Worm (Caenorhabditis elegans) whole organism, young adult: ENCODE measurements around the gene C25H3.3.

Experiments
- B0019.2 ChIP-seq: fragments of 200-800 bp; sonication (Bioruptor generic); conservative IDR thresholded peaks from 2 replicates; pipeline ENCODE4 v1.3.6; 2022; ENCODE audit warnings: missing genetic modification reagents, missing genetic modification characterization, missing compliant biosample characterization
- B0261.1 ChIP-seq: sonication (generic microtip); optimal IDR thresholded peaks from 2 replicates; lab custom pipeline; 2016; ENCODE audit warnings: mild to moderate bottlenecking, missing genetic modification characterization, moderate library complexity, missing compliant biosample characterization
- F33H1.4 ChIP-seq: fragments of 200-800 bp; sonication (Bioruptor generic); IDR thresholded peaks from 2 replicates; pipeline ENCODE4 v1.3.6; 2022; ENCODE audit warnings: missing genetic modification reagents, missing genetic modification characterization, missing compliant biosample characterization
- F39B2.1 ChIP-seq: fragments of 200-800 bp; sonication (Bioruptor generic); IDR thresholded peaks from 2 replicates; pipeline ENCODE4 v1.3.6; 2022; ENCODE audit warnings: missing genetic modification reagents, missing genetic modification characterization, missing compliant biosample characterization
- F57A8.1 ChIP-seq: fragments of 200-800 bp; sonication (Bioruptor generic); optimal IDR thresholded peaks from 2 replicates; lab custom pipeline; 2018; ENCODE audit warnings: mild to moderate bottlenecking, missing genetic modification characterization, moderate library complexity, missing compliant biosample characterization
- K11D2.4 ChIP-seq: fragments of 200-800 bp; sonication (Bioruptor generic); IDR thresholded peaks from 2 replicates; pipeline ENCODE4 v1.3.6; 2022; ENCODE audit warnings: missing genetic modification reagents, missing genetic modification characterization, missing compliant biosample characterization
- K12H6.12 ChIP-seq: fragments of 200-800 bp; sonication (Bioruptor generic); optimal IDR thresholded peaks from 2 replicates; lab custom pipeline; 2018; ENCODE audit warnings: mild to moderate bottlenecking, missing genetic modification characterization, missing compliant biosample characterization
- Y56A3A.18 ChIP-seq: fragments of 200-800 bp; sonication (Bioruptor generic); IDR thresholded peaks from 2 replicates; pipeline ENCODE4 v1.3.6; 2022; ENCODE audit warnings: missing genetic modification reagents, missing genetic modification characterization, missing compliant biosample characterization
- Y67H2A.10 ChIP-seq: fragments of 200-800 bp; sonication (Bioruptor generic); conservative IDR thresholded peaks from 2 replicates; pipeline ENCODE4 v1.3.6; 2022; ENCODE audit warnings: missing genetic modification reagents, missing genetic modification characterization, missing compliant biosample characterization
- ama-1 ChIP-seq, 3 experiments: fragments of 150-350 bp in 1 of 3; sonication (generic microtip) in 2 of 3; optimal IDR thresholded peaks; 2 replicates each; lab custom pipeline; 2014 to 2018; ENCODE audit warnings: missing biosample characterization in 2 of 3, missing genetic modification characterization in 2 of 3, missing genetic modification reagents in 2 of 3
- athp-1 ChIP-seq: sonication (generic microtip); optimal IDR thresholded peaks from 2 replicates; lab custom pipeline; 2017; ENCODE audit warnings: mild to moderate bottlenecking, missing genetic modification characterization, missing compliant biosample characterization
- attf-3 ChIP-seq: fragments of 200-800 bp; sonication (Bioruptor generic); conservative IDR thresholded peaks from 2 replicates; pipeline ENCODE4 v1.3.6; 2022; ENCODE audit warnings: missing genetic modification reagents, missing genetic modification characterization, missing compliant biosample characterization
- attf-5 ChIP-seq: fragments of 200-800 bp; sonication (Bioruptor generic); optimal IDR thresholded peaks from 2 replicates; lab custom pipeline; 2018; ENCODE audit warnings: mild to moderate bottlenecking, missing genetic modification characterization, missing compliant biosample characterization
- bed-1 ChIP-seq: fragments of 200-800 bp; sonication (Bioruptor generic); IDR thresholded peaks from 2 replicates; pipeline ENCODE4 v1.3.6; 2022; ENCODE audit warnings: missing genetic modification reagents, missing genetic modification characterization, missing compliant biosample characterization
- ccch-3 ChIP-seq: fragments of 200-800 bp; sonication (Bioruptor generic); optimal IDR thresholded peaks from 2 replicates; lab custom pipeline; 2018; ENCODE audit warnings: mild to moderate bottlenecking, missing genetic modification characterization, missing compliant biosample characterization
- ceh-27 ChIP-seq: fragments of 200-800 bp; sonication (Bioruptor generic); optimal IDR thresholded peaks from 2 replicates; lab custom pipeline; 2018; ENCODE audit warnings: mild to moderate bottlenecking, missing genetic modification characterization, moderate library complexity, missing compliant biosample characterization
- ceh-40 ChIP-seq: fragments of 200-800 bp; sonication (Bioruptor generic); IDR thresholded peaks from 2 replicates; pipeline ENCODE4 v1.3.6; 2022; ENCODE audit warnings: missing genetic modification characterization, missing compliant biosample characterization
- ceh-91 ChIP-seq: fragments of 200-800 bp; sonication (Bioruptor generic); IDR thresholded peaks from 2 replicates; pipeline ENCODE4 v1.3.6; 2022; ENCODE audit warnings: missing genetic modification reagents, missing genetic modification characterization, missing compliant biosample characterization
- chd-7 ChIP-seq: sonication (generic microtip); optimal IDR thresholded peaks from 2 replicates; lab custom pipeline; 2016; ENCODE audit warnings: mild to moderate bottlenecking, missing genetic modification characterization, moderate library complexity, missing compliant biosample characterization
- dox-1 ChIP-seq: fragments of 200-800 bp; sonication (Bioruptor generic); IDR thresholded peaks from 2 replicates; pipeline ENCODE4 v1.3.6; 2022; ENCODE audit warnings: missing genetic modification reagents, missing genetic modification characterization, missing compliant biosample characterization
- egl-18 ChIP-seq: fragments of 200-800 bp; sonication (Bioruptor generic); IDR thresholded peaks from 2 replicates; pipeline ENCODE4 v1.3.6; 2022; ENCODE audit warnings: missing genetic modification reagents, missing genetic modification characterization, missing compliant biosample characterization
- egrh-3 ChIP-seq: fragments of 200-800 bp; sonication (Bioruptor generic); IDR thresholded peaks from 2 replicates; pipeline ENCODE4 v1.3.6; 2022; ENCODE audit warnings: missing genetic modification reagents, missing genetic modification characterization, missing compliant biosample characterization
- ets-4 ChIP-seq: fragments of 200-800 bp; sonication (Bioruptor generic); optimal IDR thresholded peaks from 2 replicates; lab custom pipeline; 2018; ENCODE audit warnings: mild to moderate bottlenecking, missing genetic modification characterization, missing compliant biosample characterization
- fkh-3 ChIP-seq: sonication (generic microtip); optimal IDR thresholded peaks from 2 replicates; lab custom pipeline; 2016; ENCODE audit warnings: mild to moderate bottlenecking, missing genetic modification characterization, missing compliant biosample characterization
- hmg-1.2 ChIP-seq: fragments of 200-800 bp; sonication (Bioruptor generic); IDR thresholded peaks from 2 replicates; pipeline ENCODE4 v1.3.6; 2022; ENCODE audit warnings: missing genetic modification reagents, missing genetic modification characterization, missing compliant biosample characterization
- hrde-1 ChIP-seq: sonication (generic microtip); optimal IDR thresholded peaks from 2 replicates; lab custom pipeline; 2016; ENCODE audit warnings: missing genetic modification characterization, mild to moderate bottlenecking, missing compliant biosample characterization, moderate library complexity, missing genotype, missing genetic modification reagents, borderline replicate concordance
- hsf-1 ChIP-seq: fragments of 200-800 bp; sonication (Bioruptor generic); IDR thresholded peaks from 2 replicates; pipeline ENCODE4 v1.3.6; 2022; ENCODE audit warnings: missing genetic modification reagents, missing genetic modification characterization, missing compliant biosample characterization
- lag-1 ChIP-seq: fragments of 200-800 bp; sonication (Bioruptor generic); IDR thresholded peaks from 2 replicates; pipeline ENCODE4 v1.3.6; 2022; ENCODE audit warnings: missing genetic modification reagents, missing genetic modification characterization, missing compliant biosample characterization
- let-526 ChIP-seq: fragments of 200-800 bp; sonication (Bioruptor generic); IDR thresholded peaks from 2 replicates; pipeline ENCODE4 v1.3.6; 2022; ENCODE audit warnings: missing genetic modification reagents, missing genetic modification characterization, missing compliant biosample characterization
- lin-26 ChIP-seq: fragments of 200-800 bp; sonication (Bioruptor generic); IDR thresholded peaks from 2 replicates; pipeline ENCODE4 v1.3.6; 2022; ENCODE audit warnings: missing genetic modification reagents, missing genetic modification characterization, missing compliant biosample characterization
- lin-35 ChIP-seq, 3 experiments: fragments of 150-350 bp in 2 of 3; sonication (generic microtip) in 1 of 3; optimal IDR thresholded peaks; 2 replicates each; lab custom pipeline; 2014 to 2018; ENCODE audit warnings: missing biosample characterization in 3 of 3, missing genetic modification characterization in 3 of 3, missing genetic modification reagents in 3 of 3
- lir-1 ChIP-seq: fragments of 200-800 bp; sonication (Bioruptor generic); conservative IDR thresholded peaks from 2 replicates; pipeline ENCODE4 v1.3.6; 2022; ENCODE audit warnings: missing genetic modification reagents, missing genetic modification characterization, missing compliant biosample characterization
- lsl-1 ChIP-seq: fragments of 200-800 bp; sonication (Bioruptor generic); optimal IDR thresholded peaks from 2 replicates; lab custom pipeline; 2018; ENCODE audit warnings: mild to moderate bottlenecking, missing genetic modification characterization, moderate library complexity, missing compliant biosample characterization
- lsy-27 ChIP-seq: sonication (generic microtip); optimal IDR thresholded peaks from 2 replicates; lab custom pipeline; 2017; ENCODE audit warnings: missing genetic modification characterization, mild to moderate bottlenecking, missing compliant biosample characterization, antibody characterized with exemption, missing genotype, borderline replicate concordance; ENCODE audit not compliant: insufficient read depth
- madf-3 ChIP-seq: fragments of 200-800 bp; sonication (Bioruptor generic); IDR thresholded peaks from 2 replicates; pipeline ENCODE4 v1.3.6; 2022; ENCODE audit warnings: missing genetic modification reagents, missing genetic modification characterization, missing compliant biosample characterization
- mcd-1 ChIP-seq: fragments of 200-800 bp; sonication (Bioruptor generic); IDR thresholded peaks from 2 replicates; pipeline ENCODE4 v1.3.6; 2022; ENCODE audit warnings: missing genetic modification reagents, missing genetic modification characterization, missing compliant biosample characterization
- nfya-1 ChIP-seq: sonication (generic microtip); optimal IDR thresholded peaks from 2 replicates; lab custom pipeline; 2017; ENCODE audit warnings: antibody characterized with exemption, missing compliant biosample characterization, missing genetic modification characterization, borderline replicate concordance; ENCODE audit not compliant: insufficient read depth
- nfyb-1 ChIP-seq: fragments of 200-800 bp; sonication (Bioruptor generic); IDR thresholded peaks from 2 replicates; pipeline ENCODE4 v1.3.6; 2022; ENCODE audit warnings: missing genetic modification reagents, missing genetic modification characterization, missing compliant biosample characterization
- nhr-90 ChIP-seq: sonication (generic microtip); optimal IDR thresholded peaks from 2 replicates; lab custom pipeline; 2016; ENCODE audit warnings: missing genotype, mild to moderate bottlenecking, missing genetic modification characterization, missing compliant biosample characterization
- pbrm-1 ChIP-seq: fragments of 200-800 bp; sonication (Bioruptor generic); IDR thresholded peaks from 2 replicates; pipeline ENCODE4 v1.3.6; 2022; ENCODE audit warnings: missing genetic modification reagents, missing genetic modification characterization, missing compliant biosample characterization
- sea-2 ChIP-seq: fragments of 200-800 bp; sonication (Bioruptor generic); IDR thresholded peaks from 2 replicates; pipeline ENCODE4 v1.3.6; 2022; ENCODE audit warnings: missing genetic modification characterization, missing compliant biosample characterization
- snpc-1.1 ChIP-seq: sonication (generic microtip); optimal IDR thresholded peaks from 2 replicates; lab custom pipeline; 2017; ENCODE audit warnings: missing genetic modification characterization, mild to moderate bottlenecking, missing compliant biosample characterization, antibody characterized with exemption, moderate library complexity, missing genotype, missing genetic modification reagents; ENCODE audit not compliant: insufficient read depth
- snpc-3.4 ChIP-seq: sonication (generic microtip); optimal IDR thresholded peaks from 2 replicates; lab custom pipeline; 2017; ENCODE audit warnings: missing genetic modification characterization, mild to moderate bottlenecking, missing compliant biosample characterization, antibody characterized with exemption, moderate library complexity, missing genotype, missing genetic modification reagents
- tbp1 ChIP-seq: fragments of 200-800 bp; sonication (Bioruptor generic); optimal IDR thresholded peaks from 2 replicates; lab custom pipeline; 2018; ENCODE audit warnings: mild to moderate bottlenecking, missing genetic modification characterization, missing compliant biosample characterization
- tbx-9 ChIP-seq: sonication (generic microtip); optimal IDR thresholded peaks from 2 replicates; lab custom pipeline; 2016; ENCODE audit warnings: borderline replicate concordance, missing genetic modification characterization, inconsistent platforms, missing compliant biosample characterization
- zfh-2 ChIP-seq: fragments of 200-800 bp; sonication (Bioruptor generic); conservative IDR thresholded peaks from 2 replicates; pipeline ENCODE4 v1.3.6; 2022; ENCODE audit warnings: missing genetic modification reagents, missing genetic modification characterization, missing compliant biosample characterization
- ztf-26 ChIP-seq: sonication (generic microtip); optimal IDR thresholded peaks from 2 replicates; lab custom pipeline; 2017; ENCODE audit warnings: missing genetic modification characterization, missing compliant biosample characterization

Gene C25H3.3

DNA sequence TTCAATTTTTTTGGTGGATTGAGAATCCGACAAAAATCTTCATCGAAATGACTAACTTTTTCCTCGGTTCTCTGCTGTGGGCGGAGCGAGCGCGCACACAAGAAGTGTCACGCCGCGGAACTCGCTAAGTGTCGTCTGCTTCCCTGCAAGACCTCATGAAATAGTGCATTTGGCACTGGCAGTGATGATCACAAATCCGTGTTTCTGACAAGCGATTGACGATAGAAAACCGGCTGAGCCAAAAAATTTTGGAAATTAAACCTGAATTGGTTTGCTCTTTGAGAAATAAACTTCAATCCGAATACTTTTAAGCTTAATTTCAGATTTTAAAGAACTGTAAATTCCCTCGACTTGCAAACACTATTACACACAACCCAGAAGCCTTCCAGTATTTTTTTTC is 7.5 kb downstream of the C25H3.3 start (continued):
- TF ChIP-seq let-526 (no peak), ccch-3 (GFP tag; lab: Kevin White, UChicago) (no peak), mcd-1 (GFP tag; lab: Robert Waterston, UW) (peak; percentile 77), F39B2.1 (GFP tag; lab: Robert Waterston, UW) (no peak), nfya-1 (tag; lab: Kevin White, UChicago) (no peak), lsy-27 (tag; lab: Kevin White, UChicago) (peak; percentile 88), dox-1 (GFP tag; lab: Robert Waterston, UW) (peak; percentile 68), Y67H2A.10 (GFP tag; lab: Robert Waterston, UW) (no peak), tbp1 (GFP tag; lab: Kevin White, UChicago) (peak; percentile 78), hmg-1.2 (GFP tag; lab: Robert Waterston, UW) (peak; percentile 87), ama-1 (optimal IDR thresholded peaks at IDR 0.05; lab: Kevin White, UChicago) (peak; percentile 86), ama-1 (GFP tag; optimal IDR thresholded peaks at IDR 0.05; lab: Kevin White, UChicago) (no peak), egrh-3 (GFP tag; lab: Robert Waterston, UW) (no peak), sea-2 (GFP tag; lab: Robert Waterston, UW) (no peak), F33H1.4 (GFP tag; lab: Robert Waterston, UW) (peak; percentile 49; the same call in 1 of the 2 replicates), B0261.1 (no peak), chd-7 (tag; lab: Kevin White, UChicago) (peak; percentile 23), hrde-1 (tag; lab: Kevin White, UChicago) (no peak), zfh-2 (GFP tag; lab: Robert Waterston, UW) (no peak; the same call in 1 of the 2 replicates), nhr-90 (no peak), fkh-3 (no peak), bed-1 (GFP tag; lab: Robert Waterston, UW) (no peak), ceh-27 (peak; percentile 9), lsl-1 (peak; percentile 59), lin-26 (GFP tag; lab: Robert Waterston, UW) (no peak), Y56A3A.18 (GFP tag; lab: Robert Waterston, UW) (peak; percentile 62), egl-18 (GFP tag; lab: Robert Waterston, UW) (no peak), ceh-40 (GFP tag; lab: Robert Waterston, UW) (no peak), pbrm-1 (GFP tag; lab: Robert Waterston, UW) (peak; percentile 96), tbx-9 (tag; lab: Kevin White, UChicago) (no peak), lag-1 (no peak), hsf-1 (GFP tag; lab: Robert Waterston, UW) (0 out of 2 replicates have a peak, but pooled peaks have one; percentile 20), ceh-91 (GFP tag; lab: Robert Waterston, UW) (no peak), F57A8.1 (no peak), K12H6.12 (tag; lab: Kevin White, UChicago) (no peak), lir-1 (GFP tag; lab: Robert Waterston, UW) (no peak), ets-4 (GFP tag; lab: Kevin White, UChicago) (no peak), attf-5 (GFP tag; lab: Kevin White, UChicago) (no peak), attf-3 (no peak), nfyb-1 (peak; percentile 53), snpc-3.4 (tag; lab: Kevin White, UChicago) (peak; percentile 92), lin-35 (GFP tag; optimal IDR thresholded peaks at IDR 0.05; lab: Kevin White, UChicago) (peak in 1 of 3 experiments; percentile 15), K11D2.4 (GFP tag; lab: Robert Waterston, UW) (no peak), madf-3 (GFP tag; lab: Robert Waterston, UW) (0 out of 2 replicates have a peak, but pooled peaks have one; percentile 13), snpc-1.1 (tag; lab: Kevin White, UChicago) (peak; percentile 98), B0019.2 (GFP tag; lab: Robert Waterston, UW) (no peak), athp-1 (tag; lab: Kevin White, UChicago) (no peak), ztf-26 (tag; lab: Kevin White, UChicago) (no peak)
